Fruit fly (Drosophila melanogaster) whole organism, embryonic: Measurements from ENCODE around the gene Lcp65Ad.
"Not testable (repeated sequence)": the region's sequence is repeated elsewhere in the genome, so short reads cannot be mapped to it uniquely, and the experiment has no call there.

ENCODE experiments used
- CG12155 ChIP-seq: fragments of 200-800 bp; sonication (Bioruptor generic); optimal IDR thresholded peaks from 3 replicates; lab custom pipeline; 2016; ENCODE audit warnings: missing biosample characterization, missing genetic modification characterization
- btn ChIP-seq: fragments of 200-800 bp; sonication (Bioruptor generic); optimal IDR thresholded peaks from 2 replicates; lab custom pipeline; 2016; ENCODE audit warnings: missing biosample characterization, missing genetic modification characterization

DNA sequence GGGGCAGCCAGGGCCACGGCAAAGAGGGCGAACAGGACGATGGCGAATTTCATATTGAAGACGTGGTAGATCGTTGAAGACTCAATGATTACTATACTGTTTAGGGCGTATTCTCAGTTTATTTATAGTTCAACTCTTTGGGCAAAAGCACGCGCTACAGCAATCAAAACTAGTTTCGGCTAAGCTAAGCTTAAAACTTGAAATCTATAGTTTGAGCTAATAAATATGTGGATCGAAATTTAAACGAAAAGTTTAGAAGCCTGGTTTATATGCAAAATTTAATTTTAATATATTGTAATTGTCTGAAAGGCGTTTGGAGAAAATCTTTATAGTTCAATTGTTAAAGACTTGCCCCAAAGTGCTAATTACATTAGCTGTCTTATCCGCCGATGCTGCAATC, 4.7 kb downstream of the Lcp65Ad start, which contains the start of gene Cpr65Ax1:
- not testable (repeated sequence) for TF ChIP-seq CG12155 (GFP tag; lab: Kevin White, UChicago); btn
